Fruit fly (Drosophila melanogaster) whole organism, embryonic: ENCODE data around the gene Cyfip.

Experiments
- Bgb ChIP-seq: fragments of 200-800 bp; sonication (Bioruptor generic); IDR thresholded peaks from 2 replicates; pipeline ENCODE4 v1.3.6; 2022; ENCODE audit warnings: missing biosample characterization, missing genetic modification characterization; ENCODE audit not compliant: partially characterized antibody
- CG10654 ChIP-seq: fragments of 200-800 bp; sonication (Bioruptor generic); optimal IDR thresholded peaks from 2 replicates; lab custom pipeline; 2016; ENCODE audit warnings: missing biosample characterization, missing genetic modification characterization
- CG11085 ChIP-seq: fragments of 200-800 bp; sonication (Bioruptor generic); IDR thresholded peaks from 2 replicates; pipeline ENCODE4 v1.3.6; 2022; ENCODE audit warnings: missing biosample characterization, missing genetic modification characterization
- CG15696 ChIP-seq: fragments of 200-800 bp; sonication (Bioruptor generic); optimal IDR thresholded peaks from 2 replicates; lab custom pipeline; 2019; ENCODE audit warnings: missing biosample characterization, mild to moderate bottlenecking, missing genetic modification characterization, moderate library complexity
- CG17361 ChIP-seq: fragments of 200-800 bp; sonication (Bioruptor generic); IDR thresholded peaks from 3 replicates; pipeline ENCODE4 v1.3.6; 2022; ENCODE audit warnings: missing biosample characterization, missing genetic modification characterization
- CG2116 ChIP-seq: fragments of 200-800 bp; sonication (Bioruptor generic); optimal IDR thresholded peaks from 3 replicates; lab custom pipeline; 2018; ENCODE audit warnings: missing biosample characterization, mild to moderate bottlenecking, missing genetic modification characterization
- CG2199 ChIP-seq: fragments of 200-800 bp; sonication (Bioruptor generic); IDR thresholded peaks from 3 replicates; pipeline ENCODE4 v1.3.6; 2022; ENCODE audit warnings: missing biosample characterization, missing genetic modification characterization
- CG2875 ChIP-seq: fragments of 200-800 bp; sonication (Bioruptor generic); optimal IDR thresholded peaks from 2 replicates; lab custom pipeline; 2017; ENCODE audit warnings: missing biosample characterization, mild to moderate bottlenecking, missing genetic modification characterization, missing genetic modification reagents
- CG31388 ChIP-seq: fragments of 200-800 bp; sonication (Bioruptor generic); optimal IDR thresholded peaks from 2 replicates; lab custom pipeline; 2016; ENCODE audit warnings: missing biosample characterization, missing genetic modification characterization
- CG33213 ChIP-seq: fragments of 200-800 bp; sonication (Bioruptor generic); optimal IDR thresholded peaks from 3 replicates; lab custom pipeline; 2016; ENCODE audit warnings: missing biosample characterization, missing genetic modification characterization
- CG3726 ChIP-seq: fragments of 200-800 bp; sonication (Bioruptor generic); IDR thresholded peaks from 3 replicates; pipeline ENCODE4, ENCODE4 v1.3.6; 2022; ENCODE audit warnings: missing biosample characterization, missing genetic modification characterization
- CG4820 ChIP-seq: fragments of 200-800 bp; sonication (Bioruptor generic); optimal IDR thresholded peaks from 3 replicates; lab custom pipeline; 2016; ENCODE audit warnings: missing biosample characterization, missing genetic modification characterization
- CG6654 ChIP-seq: fragments of 200-800 bp; sonication (Bioruptor generic); optimal IDR thresholded peaks from 2 replicates; lab custom pipeline; 2017; ENCODE audit warnings: missing biosample characterization, mild to moderate bottlenecking, missing genetic modification characterization
- CG8924 ChIP-seq: fragments of 200-800 bp; optimal IDR thresholded peaks from 3 replicates; lab custom pipeline; 2019; ENCODE audit warnings: missing biosample characterization, mild to moderate bottlenecking, missing genetic modification characterization, moderate library complexity
- Camta ChIP-seq: fragments of 200-800 bp; sonication (Bioruptor generic); optimal IDR thresholded peaks from 2 replicates; lab custom pipeline; 2016; ENCODE audit warnings: missing biosample characterization, missing genetic modification characterization
- CoRest ChIP-seq: fragments of 200-800 bp; sonication (Bioruptor generic); optimal IDR thresholded peaks from 3 replicates; lab custom pipeline; 2018; ENCODE audit warnings: missing biosample characterization, mild to moderate bottlenecking, missing genetic modification characterization, moderate library complexity
- D ChIP-seq, 2 experiments: fragments of 200-800 bp in 1 of 2; fragments of >200 bp in 1 of 2; sonication (Bioruptor generic) in 1 of 2; optimal IDR thresholded peaks; 2 replicates in 1 of 2; 3 replicates in 1 of 2; lab custom pipeline; 2017; ENCODE audit warnings: mild to moderate bottlenecking in 1 of 2, missing biosample characterization in 1 of 2, missing genetic modification characterization in 1 of 2, missing genetic modification reagents in 1 of 2
- Dip2 ChIP-seq: fragments of 200-800 bp; sonication (Bioruptor generic); IDR thresholded peaks from 2 replicates; pipeline ENCODE4 v1.3.6; 2022; ENCODE audit warnings: missing biosample characterization, missing genetic modification characterization
- Dip3 ChIP-seq: fragments of 200-800 bp; sonication (Bioruptor generic); optimal IDR thresholded peaks from 3 replicates; lab custom pipeline; 2016; ENCODE audit warnings: missing biosample characterization, missing genetic modification characterization
- ERR ChIP-seq: fragments of 200-800 bp; sonication (Bioruptor generic); optimal IDR thresholded peaks from 2 replicates; lab custom pipeline; 2016; ENCODE audit warnings: missing biosample characterization, missing genetic modification characterization
- H15 ChIP-seq: fragments of 200-800 bp; sonication (Bioruptor generic); IDR thresholded peaks from 3 replicates; pipeline ENCODE4 v1.3.6; 2022; ENCODE audit warnings: missing biosample characterization, missing genetic modification characterization
- HLH54F ChIP-seq: fragments of 200-800 bp; sonication (Bioruptor generic); optimal IDR thresholded peaks from 3 replicates; lab custom pipeline; 2016; ENCODE audit warnings: missing biosample characterization, missing genetic modification characterization
- Hand ChIP-seq: fragments of 200-800 bp; sonication (Bioruptor generic); optimal IDR thresholded peaks from 2 replicates; lab custom pipeline; 2017; ENCODE audit warnings: mild to moderate bottlenecking, missing biosample characterization, missing genetic modification reagents, missing genetic modification characterization
- NC2β ChIP-seq: fragments of 200-800 bp; sonication (Bioruptor generic); optimal IDR thresholded peaks from 2 replicates; lab custom pipeline; 2016; ENCODE audit warnings: missing biosample characterization, missing genetic modification characterization
- Nf-YC ChIP-seq: fragments of 200-800 bp; optimal IDR thresholded peaks from 3 replicates; lab custom pipeline; 2019; ENCODE audit warnings: missing biosample characterization, mild to moderate bottlenecking, missing genetic modification characterization, moderate library complexity
- Six4 ChIP-seq: fragments of 200-800 bp; sonication (Bioruptor generic); optimal IDR thresholded peaks from 2 replicates; lab custom pipeline; 2016; ENCODE audit warnings: missing biosample characterization, missing genetic modification characterization
- aop ChIP-seq: fragments of 200-800 bp; sonication (Bioruptor generic); IDR thresholded peaks from 2 replicates; pipeline ENCODE4 v1.3.6; 2022; ENCODE audit warnings: missing biosample characterization, missing genetic modification characterization
- cad ChIP-seq: fragments of >200 bp; optimal IDR thresholded peaks from 2 replicates; lab custom pipeline; 2017; ENCODE audit warnings: missing biosample characterization, missing genetic modification characterization
- chn ChIP-seq: fragments of 200-800 bp; sonication (Bioruptor generic); optimal IDR thresholded peaks from 2 replicates; lab custom pipeline; 2016; ENCODE audit warnings: missing biosample characterization, missing genetic modification characterization
- dati ChIP-seq: fragments of 200-800 bp; sonication (Bioruptor generic); IDR thresholded peaks from 2 replicates; pipeline ENCODE4 v1.3.6; 2022; ENCODE audit warnings: missing biosample characterization, missing genetic modification characterization
- disco-r ChIP-seq: fragments of 200-800 bp; sonication (Bioruptor generic); optimal IDR thresholded peaks from 2 replicates; lab custom pipeline; 2016; ENCODE audit warnings: missing biosample characterization, missing genetic modification characterization
- dysf ChIP-seq: fragments of 200-800 bp; sonication (Bioruptor generic); IDR thresholded peaks from 3 replicates; pipeline ENCODE4 v1.3.6; 2022; ENCODE audit warnings: missing biosample characterization, missing genetic modification characterization
- ems ChIP-seq: fragments of 200-800 bp; sonication (Bioruptor generic); optimal IDR thresholded peaks from 3 replicates; lab custom pipeline; 2016; ENCODE audit warnings: missing biosample characterization, missing genetic modification characterization
- gfzf ChIP-seq: fragments of 200-800 bp; sonication (Bioruptor generic); optimal IDR thresholded peaks from 2 replicates; lab custom pipeline; 2016; ENCODE audit warnings: missing biosample characterization, mild to moderate bottlenecking, missing genetic modification characterization, moderate library complexity
- gt ChIP-seq: fragments of 200-800 bp; sonication (Bioruptor generic); IDR thresholded peaks from 2 replicates; pipeline ENCODE4 v1.3.6; 2022; ENCODE audit warnings: missing biosample characterization, missing genetic modification characterization
- ham ChIP-seq: fragments of 200-800 bp; sonication (Bioruptor generic); IDR thresholded peaks from 2 replicates; pipeline ENCODE4 v1.3.6; 2022; ENCODE audit warnings: missing biosample characterization, missing genetic modification characterization
- hb ChIP-seq: fragments of 200-800 bp; sonication (Bioruptor generic); IDR thresholded peaks from 3 replicates; pipeline ENCODE4 v1.3.6; 2022; ENCODE audit warnings: missing biosample characterization, missing genetic modification characterization; ENCODE audit not compliant: partially characterized antibody
- jigr1 ChIP-seq: fragments of 200-800 bp; sonication (Bioruptor generic); IDR thresholded peaks from 3 replicates; pipeline ENCODE4 v1.3.6; 2022; ENCODE audit warnings: missing biosample characterization, missing genetic modification characterization
- lab ChIP-seq: fragments of 200-800 bp; sonication (Bioruptor generic); optimal IDR thresholded peaks from 3 replicates; lab custom pipeline; 2017; ENCODE audit warnings: missing biosample characterization, missing genetic modification characterization, mild to moderate bottlenecking, moderate library complexity, missing genetic modification reagents
- lmd ChIP-seq: fragments of 200-800 bp; sonication (Bioruptor generic); IDR thresholded peaks from 2 replicates; pipeline ENCODE4 v1.3.6; 2022; ENCODE audit warnings: missing biosample characterization, missing genetic modification characterization
- mam ChIP-seq: fragments of 200-800 bp; sonication (Bioruptor generic); optimal IDR thresholded peaks from 3 replicates; lab custom pipeline; 2016; ENCODE audit warnings: missing biosample characterization, missing genetic modification characterization
- mirr ChIP-seq: fragments of 200-800 bp; sonication (Bioruptor generic); optimal IDR thresholded peaks from 3 replicates; lab custom pipeline; 2018; ENCODE audit warnings: missing biosample characterization, mild to moderate bottlenecking, missing genetic modification characterization
- oc ChIP-seq: fragments of 200-800 bp; sonication (Bioruptor generic); optimal IDR thresholded peaks from 2 replicates; lab custom pipeline; 2018; ENCODE audit warnings: missing biosample characterization, mild to moderate bottlenecking, missing genetic modification characterization, moderate library complexity
- repo ChIP-seq: fragments of 200-800 bp; sonication (Bioruptor generic); optimal IDR thresholded peaks from 2 replicates; lab custom pipeline; 2016; ENCODE audit warnings: missing biosample characterization, missing genetic modification characterization
- sens-2 ChIP-seq: fragments of 200-800 bp; sonication (Bioruptor generic); IDR thresholded peaks from 2 replicates; pipeline ENCODE4 v1.3.6; 2022; ENCODE audit warnings: missing biosample characterization, missing genetic modification characterization
- ttk ChIP-seq: fragments of 200-800 bp; sonication (Bioruptor generic); IDR thresholded peaks from 2 replicates; pipeline ENCODE4 v2.1.2; 2022; ENCODE audit warnings: missing biosample characterization, missing genetic modification characterization
- vvl ChIP-seq: fragments of 200-800 bp; sonication (Bioruptor generic); IDR thresholded peaks from 2 replicates; pipeline ENCODE4 v1.3.6; 2022; ENCODE audit warnings: missing biosample characterization, missing genetic modification characterization
- zen ChIP-seq: fragments of 200-800 bp; sonication (Bioruptor generic); optimal IDR thresholded peaks from 3 replicates; lab custom pipeline; 2018; ENCODE audit warnings: missing biosample characterization, mild to moderate bottlenecking, missing genetic modification characterization, moderate library complexity
- zf30C ChIP-seq: fragments of 200-800 bp; sonication (Bioruptor generic); optimal IDR thresholded peaks from 3 replicates; lab custom pipeline; 2018; ENCODE audit warnings: missing biosample characterization, mild to moderate bottlenecking, missing genetic modification characterization

Gene Cyfip

dm6 chr3R:15356645-15357431 is 23.8 kb downstream of the Cyfip start, which contains the start of the genes Atg4b and Hibch (continued):
- TF ChIP-seq aop (GFP tag; lab: Robert Waterston, UW) (peak; percentile 97), lmd (GFP tag; lab: Robert Waterston, UW) (peak; percentile 82), cad (no peak), CG2116 (GFP tag; lab: Kevin White, UChicago) (peak; percentile 69), H15 (GFP tag; lab: Robert Waterston, UW) (peak; percentile 73; the same call in 2 of the 3 replicates), ERR (no peak), ttk (GFP tag; lab: Robert Waterston, UW) (peak; percentile 67), Dip3 (GFP tag; lab: Kevin White, UChicago) (peak; percentile 48), CG33213 (GFP tag; lab: Kevin White, UChicago) (no peak), CoRest (tag; lab: Kevin White, UChicago) (peak; percentile 93), CG17361 (GFP tag; lab: Robert Waterston, UW) (peak; percentile 95), Six4 (peak; percentile 62), CG15696 (peak; percentile 91), Hand (GFP tag; lab: Kevin White, UChicago) (peak; percentile 57), mam (GFP tag; lab: Kevin White, UChicago) (peak; percentile 46), CG11085 (peak; percentile 82), hb (no peak), sens-2 (GFP tag; lab: Robert Waterston, UW) (0 out of 2 replicates have a peak, but pooled peaks have one; percentile 26), HLH54F (GFP tag; lab: Kevin White, UChicago) (peak; percentile 40), gfzf (GFP tag; lab: Kevin White, UChicago) (no peak), D (optimal IDR thresholded peaks at IDR 0.05; lab: Kevin White, UChicago) (no peak), D (GFP tag; optimal IDR thresholded peaks at IDR 0.05; lab: Kevin White, UChicago) (peak; percentile 82), oc (no peak), CG3726 (GFP tag; lab: Robert Waterston, UW) (peak; percentile 69; the same call in 2 of the 3 replicates), CG10654 (GFP tag; lab: Kevin White, UChicago) (peak; percentile 76), dysf (GFP tag; lab: Robert Waterston, UW) (peak; percentile 85), CG8924 (tag; lab: Kevin White, UChicago) (peak; percentile 91), Dip2 (GFP tag; lab: Robert Waterston, UW) (no peak), zen (tag; lab: Kevin White, UChicago) (peak; percentile 91), chn (GFP tag; lab: Kevin White, UChicago) (peak; percentile 61), ems (peak; percentile 31), jigr1 (GFP tag; lab: Robert Waterston, UW) (peak; percentile 45; the same call in 1 of the 3 replicates), CG6654 (GFP tag; lab: Kevin White, UChicago) (peak; percentile 63), dati (GFP tag; lab: Robert Waterston, UW) (no peak; the same call in 1 of the 2 replicates), zf30C (GFP tag; lab: Kevin White, UChicago) (no peak), CG2199 (no peak), Nf-YC (tag; lab: Kevin White, UChicago) (peak; percentile 87), Camta (GFP tag; lab: Kevin White, UChicago) (no peak), ham (GFP tag; lab: Robert Waterston, UW) (no peak), lab (no peak), repo (GFP tag; lab: Kevin White, UChicago) (no peak), NC2β (GFP tag; lab: Kevin White, UChicago) (no peak), CG2875 (GFP tag; lab: Kevin White, UChicago) (no peak), CG31388 (GFP tag; lab: Kevin White, UChicago) (peak; percentile 54), disco-r (GFP tag; lab: Kevin White, UChicago) (no peak), CG4820 (peak; percentile 76), vvl (GFP tag; lab: Robert Waterston, UW) (peak; percentile 81; the same call in 1 of the 2 replicates), gt (peak; percentile 59; the same call in 1 of the 2 replicates), Bgb (GFP tag; lab: Robert Waterston, UW) (no peak), mirr (GFP tag; lab: Kevin White, UChicago) (peak; percentile 46)
